Worm (Caenorhabditis elegans): ENCODE data around the gene gop-2.

ce11 chrIII:5285484-5285883, 26.7 kb downstream of the gop-2 start:
- TF ChIP-seq ama-1 (optimal IDR thresholded peaks at IDR 0.05) = no peak
- TF ChIP-seq sea-1 (GFP tag; conservative IDR thresholded peaks at IDR 0.05) = no peak
- no peak for TF ChIP-seq aly-1 (tag; optimal IDR thresholded peaks at IDR 0.05)
- TF ChIP-seq hmg-4 (GFP tag; optimal IDR thresholded peaks at IDR 0.05) = no peak
- TF ChIP-seq flt-1 (GFP tag; IDR thresholded peaks at IDR 0.05) = no peak

Measured in whole organism, early embryonic.